Worm (Caenorhabditis elegans): ENCODE data around the gene swsn-4.
A peak's percentile ranks its signal among the peaks of the same experiment; 100 is the strongest.
"Not testable (repeated sequence)": the region's sequence is repeated elsewhere in the genome, so short reads cannot be mapped to it uniquely, and the experiment has no call there.

The swsn-4 gene

ce11 chrIV:11148788-11149366 lies 23.1 kb downstream of the swsn-4 start:
- TF ChIP-seq unc-62 (GFP tag; optimal IDR thresholded peaks at IDR 0.05): no peak

- peak; percentile 13 for TF ChIP-seq unc-62 (GFP tag; optimal IDR thresholded peaks at IDR 0.05)
Measured at ce11 chrIV:11149454-11150163, 23.8 kb downstream of the swsn-4 start, which contains the start of the genes F01G4.6 and pfd-1. Gene F01G4.6, minus strand, starts transcription at chrIV:11149504. Gene pfd-1, plus strand, starts transcription at chrIV:11150113.

- TF ChIP-seq unc-62 (GFP tag; optimal IDR thresholded peaks at IDR 0.05): no peak
Measured at ce11 chrIV:11150844-11151243, 25.0 kb downstream of the swsn-4 start, which contains the start of gene C08F8.2. Gene C08F8.2, plus strand, starts transcription at chrIV:11150997.

- TF ChIP-seq unc-62 (GFP tag; optimal IDR thresholded peaks at IDR 0.05): not testable (repeated sequence)
Measured at ce11 chrIV:11154425-11155114, 28.7 kb downstream of the swsn-4 start, which contains the start of gene C08F8.3. Gene C08F8.3, plus strand, starts transcription at chrIV:11155044.

ce11 chrIV:11156526-11156925 lies 30.7 kb downstream of the swsn-4 start:
- no peak for TF ChIP-seq unc-62 (GFP tag; optimal IDR thresholded peaks at IDR 0.05)

- TF ChIP-seq unc-62 (GFP tag; optimal IDR thresholded peaks at IDR 0.05): no peak
Measured at ce11 chrIV:11159886-11160285, 34.1 kb downstream of the swsn-4 start, which contains the start of gene mboa-4. Gene mboa-4, minus strand, starts transcription at chrIV:11159986.

- no peak for TF ChIP-seq unc-62 (GFP tag; optimal IDR thresholded peaks at IDR 0.05)
Measured at ce11 chrIV:11160707-11161106, 34.9 kb downstream of the swsn-4 start, which contains the start of gene C08F8.15. Gene C08F8.15, minus strand, starts transcription at chrIV:11160807.

- no peak for TF ChIP-seq unc-62 (GFP tag; optimal IDR thresholded peaks at IDR 0.05)
Measured at ce11 chrIV:11162451-11162850, 36.6 kb downstream of the swsn-4 start, which contains the start of gene fbxb-9. Gene fbxb-9, minus strand, starts transcription at chrIV:11162551.

- no peak for TF ChIP-seq unc-62 (GFP tag; optimal IDR thresholded peaks at IDR 0.05)
Measured at ce11 chrIV:11164831-11165230, 39.0 kb downstream of the swsn-4 start, which contains the start of gene C08F8.6. Gene C08F8.6, minus strand, starts transcription at chrIV:11164931.

ce11 chrIV:11169652-11170051 lies 43.8 kb downstream of the swsn-4 start, which contains the start of gene nhr-67:
Gene nhr-67, plus strand, starts transcription at chrIV:11169748.
- no peak for TF ChIP-seq unc-62 (GFP tag; optimal IDR thresholded peaks at IDR 0.05)

- no peak for TF ChIP-seq unc-62 (GFP tag; optimal IDR thresholded peaks at IDR 0.05)
Measured at ce11 chrIV:11174772-11175171, 48.9 kb downstream of the swsn-4 start.

- TF ChIP-seq unc-62 (GFP tag; optimal IDR thresholded peaks at IDR 0.05): no peak
Measured at ce11 chrIV:11176967-11177366, 51.1 kb downstream of the swsn-4 start, which contains the start of gene rap-3. Gene rap-3, plus strand, starts transcription at chrIV:11177267.

- TF ChIP-seq unc-62 (GFP tag; optimal IDR thresholded peaks at IDR 0.05): no peak
Measured at ce11 chrIV:11178495-11178894, 52.7 kb downstream of the swsn-4 start, which contains the start of gene C08F8.9. Gene C08F8.9, minus strand, starts transcription at chrIV:11178595.

- not testable (repeated sequence) for TF ChIP-seq unc-62 (GFP tag; optimal IDR thresholded peaks at IDR 0.05)
Measured at ce11 chrIV:11179123-11179740, 53.4 kb downstream of the swsn-4 start, which contains the start of gene cpt-2. Gene cpt-2, plus strand, starts transcription at chrIV:11179645.

ce11 chrIV:11180077-11180476 lies 54.3 kb downstream of the swsn-4 start:
- no peak for TF ChIP-seq unc-62 (GFP tag; optimal IDR thresholded peaks at IDR 0.05)

Data from whole organism, dauer.